Fruit fly (Drosophila melanogaster) S2 (cell line): Measurements from ENCODE around the gene CG6325.

Experiments used
- CG8478 ChIP-seq: fragments of >200 bp; optimal IDR thresholded peaks from 2 replicates; lab custom pipeline; 2018
- CTCF ChIP-seq, 2 experiments: fragments of >200 bp; optimal IDR thresholded peaks; 2 replicates each; lab custom pipeline; 2018

dm6 chr3R:10355840-10356562 is 51.1 kb downstream of the CG6325 start:
- TF ChIP-seq CTCF (optimal IDR thresholded peaks at IDR 0.05; lab: Kevin White, UChicago) (no peak), CG8478 (lab: Kevin White, UChicago) (no peak)
